Fruit fly (Drosophila melanogaster) Kc167 (cell line): ENCODE data around the gene CG32793.

Experiments
- insv ChIP-seq: fragments of >200 bp; optimal IDR thresholded peaks from 3 replicates; lab custom pipeline; 2018; ENCODE audit warnings: missing external identifiers
- psq ChIP-seq: fragments of >200 bp; optimal IDR thresholded peaks from 2 replicates; lab custom pipeline; 2017; ENCODE audit warnings: missing external identifiers

dm6 chrX:2980290-2980689 lies 50.7 kb downstream of the CG32793 start:
- no peak for TF ChIP-seq psq
- TF ChIP-seq insv = no peak
